Worm (Caenorhabditis elegans): ENCODE data around the gene cox-6A.

DNA sequence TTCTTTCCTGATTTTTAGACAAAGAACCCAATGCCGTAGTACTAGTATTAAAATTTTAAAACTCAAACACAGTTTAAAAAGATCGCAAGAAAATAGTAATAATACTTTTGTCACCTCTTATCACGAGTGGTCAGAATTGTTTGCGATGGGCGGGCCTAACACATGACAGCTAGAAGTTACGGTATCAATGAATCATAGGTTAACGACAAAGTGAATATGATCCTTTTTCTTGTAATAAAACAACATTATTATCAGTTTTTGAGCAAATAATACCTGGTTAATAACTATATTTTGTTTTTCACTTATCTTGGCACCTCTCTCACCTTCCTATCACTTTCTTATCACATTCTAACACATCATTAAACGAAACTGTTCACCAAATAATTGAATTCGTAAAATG lies 31.5 kb downstream of the cox-6A start:
- TF ChIP-seq dao-5 (tag; optimal IDR thresholded peaks at IDR 0.05) (no peak), him-1 (tag; optimal IDR thresholded peaks at IDR 0.05) (no peak)

Measured in whole organism, L4/young adult.